Worm (Caenorhabditis elegans) whole organism, L4 larva: ENCODE measurements around the gene B0310.2.

Experiments
- aha-1 ChIP-seq: fragments of 150-350 bp; peaks from one replicate; lab custom pipeline; 2014; ENCODE audit warnings: missing biosample characterization, missing genetic modification characterization
- aly-2 ChIP-seq: sonication (generic microtip); optimal IDR thresholded peaks from 2 replicates; lab custom pipeline; 2018; ENCODE audit warnings: missing biosample characterization, missing genetic modification characterization
- ceh-82 ChIP-seq: sonication (generic microtip); optimal IDR thresholded peaks from 2 replicates; lab custom pipeline; 2017; ENCODE audit warnings: missing biosample characterization, missing genetic modification characterization
- daf-19 ChIP-seq: fragments of 200-800 bp; sonication (Bioruptor generic); conservative IDR thresholded peaks from 2 replicates; pipeline ENCODE4 v1.3.6; 2022; ENCODE audit warnings: missing genetic modification characterization, missing compliant biosample characterization
- dmd-6 ChIP-seq: fragments of 200-800 bp; sonication (Bioruptor generic); IDR thresholded peaks from 2 replicates; pipeline ENCODE4 v1.3.6; 2022; ENCODE audit warnings: missing genetic modification reagents, missing genetic modification characterization, missing compliant biosample characterization
- lim-7 ChIP-seq: fragments of 200-800 bp; sonication (Bioruptor generic); IDR thresholded peaks from 2 replicates; pipeline ENCODE4 v1.3.6; 2022; ENCODE audit warnings: missing genetic modification characterization, missing compliant biosample characterization
- lsy-2 ChIP-seq, 2 experiments: fragments of 150-350 bp in 1 of 2; sonication (generic microtip) in 1 of 2; optimal IDR thresholded peaks; 2 replicates each; lab custom pipeline; 2014 to 2017; ENCODE audit warnings: missing biosample characterization in 2 of 2, missing genetic modification characterization in 2 of 2
- nhr-237 ChIP-seq: sonication (generic microtip); optimal IDR thresholded peaks from 2 replicates; lab custom pipeline; 2017; ENCODE audit warnings: missing biosample characterization, missing genetic modification characterization
- skn-1 ChIP-seq: fragments of 150-350 bp; optimal IDR thresholded peaks from 2 replicates; lab custom pipeline; 2014; ENCODE audit warnings: missing biosample characterization, missing genetic modification characterization

DNA sequence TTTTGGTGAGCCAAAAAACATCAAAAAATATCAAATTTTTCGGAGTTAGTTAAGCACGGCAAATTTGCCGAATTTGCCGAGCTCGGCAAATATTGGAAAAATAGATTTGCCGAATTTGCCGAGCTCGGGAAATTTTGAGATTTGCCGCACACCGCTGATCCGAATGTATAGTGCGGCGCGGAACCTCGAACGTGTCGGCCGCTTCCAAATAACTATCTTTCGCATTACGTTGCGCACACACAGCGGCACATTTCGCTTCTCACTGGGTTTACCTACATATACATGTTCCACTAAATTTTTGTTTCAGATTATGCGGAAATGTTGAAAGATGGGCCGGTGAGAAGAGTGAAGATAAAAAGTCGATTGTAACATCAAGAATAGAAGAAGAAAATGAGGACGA, 10.0 kb downstream of the B0310.2 start:
- TF ChIP-seq lim-7 (GFP tag; lab: Robert Waterston, UW) (no peak), ceh-82 (tag; lab: Kevin White, UChicago) (no peak), skn-1 (no peak), nhr-237 (tag; lab: Kevin White, UChicago) (no peak), daf-19 (GFP tag; lab: Robert Waterston, UW) (no peak), aha-1 (tag; lab: Kevin White, UChicago) (no peak), dmd-6 (GFP tag; lab: Robert Waterston, UW) (no peak), lsy-2 (tag; optimal IDR thresholded peaks at IDR 0.05; lab: Kevin White, UChicago) (no peak), aly-2 (no peak)
